Worm (Caenorhabditis elegans) whole organism, L1 larva: Measurements from ENCODE around the gene fbxc-25.
"Not testable (repeated sequence)": the region's sequence is repeated elsewhere in the genome, so short reads cannot be mapped to it uniquely, and the experiment has no call there.

ENCODE experiments used
- ama-1 ChIP-seq: fragments of 150-350 bp; optimal IDR thresholded peaks from 2 replicates; lab custom pipeline; 2014
- ceh-82 ChIP-seq, 3 experiments: fragments of 150-350 bp in 1 of 3; sonication (generic microtip) in 2 of 3; optimal IDR thresholded peaks; 2 replicates each; lab custom pipeline; 2014 to 2017; ENCODE audit warnings: missing biosample characterization in 3 of 3, missing genetic modification characterization in 3 of 3
- nhr-11 ChIP-seq: fragments of 150-350 bp; optimal IDR thresholded peaks from 2 replicates; lab custom pipeline; 2014; ENCODE audit warnings: missing biosample characterization, missing genetic modification characterization
- snpc-4 ChIP-seq: fragments of 150-350 bp; optimal IDR thresholded peaks from 2 replicates; lab custom pipeline; 2014; ENCODE audit warnings: missing biosample characterization, missing genetic modification characterization

DNA sequence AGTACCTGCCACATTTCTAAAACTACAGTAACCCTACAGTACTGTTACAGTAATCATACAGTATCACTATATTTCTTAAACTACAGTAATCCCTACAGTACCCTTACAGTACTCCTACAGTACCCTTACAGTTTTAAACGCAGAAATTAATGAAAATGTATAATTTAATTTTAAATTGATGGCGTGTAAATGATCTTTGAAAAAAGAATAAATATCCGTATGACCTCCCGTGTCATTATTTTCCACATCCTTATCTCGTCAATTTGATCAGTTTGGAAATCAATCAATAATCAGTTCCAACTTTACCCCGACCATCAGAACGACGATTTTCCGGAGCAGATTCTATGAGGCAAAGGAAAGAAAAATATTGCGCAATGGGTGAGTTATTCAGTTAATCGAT lies 41.2 kb downstream of the fbxc-25 start, which contains the start of gene K09F6.3:
- TF ChIP-seq ama-1 (lab: Kevin White, UChicago); ceh-82 (tag; optimal IDR thresholded peaks at IDR 0.05; lab: Kevin White, UChicago); snpc-4; nhr-11 (tag; lab: Kevin White, UChicago): not testable (repeated sequence)
